Fruit fly (Drosophila melanogaster) whole organism, embryonic: ENCODE measurements around the gene isoQC.

Source experiments
- Bdp1 ChIP-seq: fragments of 200-800 bp; sonication (Bioruptor generic); optimal IDR thresholded peaks from 3 replicates; lab custom pipeline; 2016; ENCODE audit warnings: missing biosample characterization, missing genetic modification characterization
- BtbVII ChIP-seq: fragments of 200-800 bp; sonication (Bioruptor generic); optimal IDR thresholded peaks from 3 replicates; lab custom pipeline; 2017; ENCODE audit warnings: missing biosample characterization, mild to moderate bottlenecking, missing genetic modification characterization
- CG10147 ChIP-seq: fragments of 200-800 bp; sonication (Bioruptor generic); optimal IDR thresholded peaks from 2 replicates; lab custom pipeline; 2019; ENCODE audit warnings: missing biosample characterization, mild to moderate bottlenecking, missing genetic modification characterization, moderate library complexity
- CG1024 ChIP-seq: fragments of 200-800 bp; sonication (Bioruptor generic); IDR thresholded peaks from 2 replicates; pipeline ENCODE4 v1.3.6; 2022; ENCODE audit warnings: missing biosample characterization, missing genetic modification characterization
- CG10431 ChIP-seq: fragments of 200-800 bp; sonication (Bioruptor generic); optimal IDR thresholded peaks from 3 replicates; lab custom pipeline; 2018; ENCODE audit warnings: missing biosample characterization, mild to moderate bottlenecking, missing genetic modification characterization
- CG11456 ChIP-seq: fragments of 200-800 bp; sonication (Bioruptor generic); IDR thresholded peaks from 3 replicates; pipeline ENCODE4 v1.3.6; 2022; ENCODE audit warnings: missing biosample characterization, missing genetic modification characterization
- CG11560 ChIP-seq: fragments of 200-800 bp; sonication (Bioruptor generic); IDR thresholded peaks from 3 replicates; pipeline ENCODE4 v1.3.6; 2022; ENCODE audit warnings: missing biosample characterization, missing genetic modification characterization
- CG14710 ChIP-seq: fragments of 200-800 bp; sonication (Bioruptor generic); optimal IDR thresholded peaks from 3 replicates; lab custom pipeline; 2019; ENCODE audit warnings: missing biosample characterization, mild to moderate bottlenecking, missing genetic modification characterization, moderate library complexity
- CG17328 ChIP-seq: fragments of 200-800 bp; sonication (Bioruptor generic); IDR thresholded peaks from 2 replicates; pipeline ENCODE4 v1.3.6; 2022; ENCODE audit warnings: missing biosample characterization, missing genetic modification characterization
- CG17385 ChIP-seq: fragments of 200-800 bp; sonication (Bioruptor generic); optimal IDR thresholded peaks from 3 replicates; lab custom pipeline; 2018; ENCODE audit warnings: missing biosample characterization, mild to moderate bottlenecking, missing genetic modification characterization
- CG2678 ChIP-seq: fragments of 200-800 bp; sonication (Bioruptor generic); optimal IDR thresholded peaks from 3 replicates; lab custom pipeline; 2019; ENCODE audit warnings: missing biosample characterization, mild to moderate bottlenecking, missing genetic modification characterization, moderate library complexity
- CG32772 ChIP-seq: fragments of 200-800 bp; sonication (Bioruptor generic); IDR thresholded peaks from 2 replicates; pipeline ENCODE4 v1.3.6; 2022; ENCODE audit warnings: missing biosample characterization, missing genetic modification characterization
- CG3726 ChIP-seq: fragments of 200-800 bp; sonication (Bioruptor generic); IDR thresholded peaks from 3 replicates; pipeline ENCODE4, ENCODE4 v1.3.6; 2022; ENCODE audit warnings: missing biosample characterization, missing genetic modification characterization
- CG4424 ChIP-seq: fragments of 200-800 bp; sonication (Bioruptor generic); optimal IDR thresholded peaks from 3 replicates; lab custom pipeline; 2016; ENCODE audit warnings: missing biosample characterization, missing genetic modification characterization
- CG5180 ChIP-seq: fragments of 200-800 bp; sonication (Bioruptor generic); optimal IDR thresholded peaks from 3 replicates; lab custom pipeline; 2017; ENCODE audit warnings: missing biosample characterization, missing genetic modification characterization, mild to moderate bottlenecking, moderate library complexity, missing genetic modification reagents
- CG6254 ChIP-seq: fragments of 200-800 bp; sonication (Bioruptor generic); optimal IDR thresholded peaks from 3 replicates; lab custom pipeline; 2017; ENCODE audit warnings: mild to moderate bottlenecking, missing biosample characterization, missing genetic modification reagents, missing genetic modification characterization
- CG8359 ChIP-seq: fragments of 200-800 bp; sonication (Bioruptor generic); optimal IDR thresholded peaks from 2 replicates; lab custom pipeline; 2017; ENCODE audit warnings: missing biosample characterization, mild to moderate bottlenecking, missing genetic modification characterization, borderline replicate concordance
- CG9932 ChIP-seq: fragments of 200-800 bp; sonication (Bioruptor generic); IDR thresholded peaks from 2 replicates; pipeline ENCODE4 v1.3.6; 2022; ENCODE audit warnings: missing biosample characterization, missing genetic modification characterization
- CoRest ChIP-seq: fragments of 200-800 bp; sonication (Bioruptor generic); optimal IDR thresholded peaks from 3 replicates; lab custom pipeline; 2018; ENCODE audit warnings: missing biosample characterization, mild to moderate bottlenecking, missing genetic modification characterization, moderate library complexity
- D19A ChIP-seq: fragments of 200-800 bp; optimal IDR thresholded peaks from 3 replicates; lab custom pipeline; 2019; ENCODE audit warnings: missing biosample characterization, mild to moderate bottlenecking, missing genetic modification characterization, moderate library complexity
- Deaf1 ChIP-seq: fragments of 200-800 bp; optimal IDR thresholded peaks from 3 replicates; lab custom pipeline; 2019; ENCODE audit warnings: missing biosample characterization, mild to moderate bottlenecking, missing genetic modification characterization, moderate library complexity
- Dp ChIP-seq: fragments of 200-800 bp; sonication (Bioruptor generic); optimal IDR thresholded peaks from 2 replicates; lab custom pipeline; 2018; ENCODE audit warnings: missing biosample characterization, mild to moderate bottlenecking, missing genetic modification characterization, moderate library complexity
- Ets65A ChIP-seq: fragments of 200-800 bp; sonication (Bioruptor generic); peaks from one replicate; lab custom pipeline; 2016; ENCODE audit warnings: missing biosample characterization, missing genetic modification characterization
- H15 ChIP-seq: fragments of 200-800 bp; sonication (Bioruptor generic); IDR thresholded peaks from 3 replicates; pipeline ENCODE4 v1.3.6; 2022; ENCODE audit warnings: missing biosample characterization, missing genetic modification characterization
- HLH54F ChIP-seq: fragments of 200-800 bp; sonication (Bioruptor generic); optimal IDR thresholded peaks from 3 replicates; lab custom pipeline; 2016; ENCODE audit warnings: missing biosample characterization, missing genetic modification characterization
- Hr51 ChIP-seq, 2 experiments: fragments of 200-800 bp; sonication (Bioruptor generic); optimal IDR thresholded peaks; 2 replicates in 1 of 2; 3 replicates in 1 of 2; lab custom pipeline; 2016 to 2018; ENCODE audit warnings: missing biosample characterization in 2 of 2, missing genetic modification characterization in 2 of 2, mild to moderate bottlenecking in 1 of 2, moderate library complexity in 1 of 2
- Lpt ChIP-seq: fragments of >200 bp; optimal IDR thresholded peaks from 2 replicates; lab custom pipeline; 2018; ENCODE audit warnings: missing biosample characterization, missing genetic modification characterization
- Optix ChIP-seq: fragments of 200-800 bp; sonication (Bioruptor generic); IDR thresholded peaks from 3 replicates; pipeline ENCODE4 v1.3.6; 2022; ENCODE audit warnings: missing biosample characterization, missing genetic modification characterization
- TFAM ChIP-seq: fragments of 200-800 bp; sonication (Bioruptor generic); optimal IDR thresholded peaks from 2 replicates; lab custom pipeline; 2017; ENCODE audit warnings: missing biosample characterization, missing genetic modification characterization, inconsistent platforms
- Xbp1 ChIP-seq: fragments of 200-800 bp; sonication (Bioruptor generic); optimal IDR thresholded peaks from 3 replicates; lab custom pipeline; 2016; ENCODE audit warnings: missing biosample characterization, mild to moderate bottlenecking, missing genetic modification characterization
- Xrp1 ChIP-seq: fragments of 200-800 bp; sonication (Bioruptor generic); IDR thresholded peaks from 2 replicates; pipeline ENCODE4 v1.3.6; 2022; ENCODE audit warnings: missing biosample characterization, missing genetic modification characterization
- ab ChIP-seq: fragments of 200-800 bp; sonication (Bioruptor generic); optimal IDR thresholded peaks from 2 replicates; lab custom pipeline; 2016; ENCODE audit warnings: missing biosample characterization, missing genetic modification characterization
- ase ChIP-seq: fragments of 200-800 bp; sonication (Bioruptor generic); IDR thresholded peaks from 3 replicates; pipeline ENCODE4 v1.3.6; 2022; ENCODE audit warnings: missing biosample characterization, missing genetic modification characterization
- ci ChIP-seq: fragments of 200-800 bp; sonication (Bioruptor generic); IDR thresholded peaks from 3 replicates; pipeline ENCODE4 v1.3.6; 2022; ENCODE audit warnings: missing biosample characterization, missing genetic modification characterization
- crol ChIP-seq: fragments of 200-800 bp; sonication (Bioruptor generic); IDR thresholded peaks from 2 replicates; pipeline ENCODE4 v1.3.6; 2022; ENCODE audit warnings: missing biosample characterization, missing genetic modification characterization
- disco-r ChIP-seq: fragments of 200-800 bp; sonication (Bioruptor generic); optimal IDR thresholded peaks from 2 replicates; lab custom pipeline; 2016; ENCODE audit warnings: missing biosample characterization, missing genetic modification characterization
- dmrt99B ChIP-seq: fragments of 200-800 bp; sonication (Bioruptor generic); optimal IDR thresholded peaks from 2 replicates; lab custom pipeline; 2018; ENCODE audit warnings: missing biosample characterization, mild to moderate bottlenecking, missing genetic modification characterization, moderate library complexity
- esg ChIP-seq: fragments of 200-800 bp; sonication (Bioruptor generic); conservative IDR thresholded peaks from 2 replicates; pipeline ENCODE4 v1.3.6; 2022; ENCODE audit warnings: missing biosample characterization, missing genetic modification characterization
- eve ChIP-seq, 2 experiments: fragments of >200 bp; optimal IDR thresholded peaks; 2 replicates each; lab custom pipeline; 2017; ENCODE audit warnings: missing biosample characterization in 2 of 2, missing genetic modification characterization in 2 of 2
- her ChIP-seq: fragments of 200-800 bp; sonication (Bioruptor generic); optimal IDR thresholded peaks from 2 replicates; lab custom pipeline; 2016; ENCODE audit warnings: missing biosample characterization, missing genetic modification characterization
- lola ChIP-seq, 3 experiments: fragments of >200 bp in 2 of 3; fragments of 200-800 bp in 1 of 3; sonication (Bioruptor generic) in 1 of 3; optimal IDR thresholded peaks; 2 replicates each; lab custom pipeline; 2017 to 2019; ENCODE audit warnings: missing biosample characterization in 3 of 3, missing genetic modification characterization in 3 of 3, mild to moderate bottlenecking in 1 of 3, moderate library complexity in 1 of 3
- odd ChIP-seq: fragments of 200-800 bp; sonication (Bioruptor generic); optimal IDR thresholded peaks from 2 replicates; lab custom pipeline; 2017; ENCODE audit warnings: missing biosample characterization, mild to moderate bottlenecking, missing genetic modification characterization
- org-1 ChIP-seq: fragments of 200-800 bp; sonication (Bioruptor generic); optimal IDR thresholded peaks from 2 replicates; lab custom pipeline; 2017; ENCODE audit warnings: missing biosample characterization, missing genetic modification characterization
- repo ChIP-seq: fragments of 200-800 bp; sonication (Bioruptor generic); optimal IDR thresholded peaks from 2 replicates; lab custom pipeline; 2016; ENCODE audit warnings: missing biosample characterization, missing genetic modification characterization
- ro ChIP-seq: fragments of 200-800 bp; sonication (Bioruptor generic); IDR thresholded peaks from 2 replicates; pipeline ENCODE4 v1.3.6; 2022; ENCODE audit warnings: missing biosample characterization, missing genetic modification characterization
- sens-2 ChIP-seq: fragments of 200-800 bp; sonication (Bioruptor generic); IDR thresholded peaks from 2 replicates; pipeline ENCODE4 v1.3.6; 2022; ENCODE audit warnings: missing biosample characterization, missing genetic modification characterization
- stc ChIP-seq: fragments of 200-800 bp; sonication (Bioruptor generic); IDR thresholded peaks from 2 replicates; pipeline ENCODE4 v1.3.6; 2022; ENCODE audit warnings: missing biosample characterization, missing genetic modification characterization
- sug ChIP-seq: fragments of 200-800 bp; optimal IDR thresholded peaks from 2 replicates; lab custom pipeline; 2019; ENCODE audit warnings: missing biosample characterization, mild to moderate bottlenecking, missing genetic modification characterization, moderate library complexity
- twi ChIP-seq: fragments of 200-800 bp; optimal IDR thresholded peaks from 2 replicates; lab custom pipeline; 2019; ENCODE audit warnings: missing biosample characterization, mild to moderate bottlenecking, missing genetic modification characterization, moderate library complexity

Gene isoQC

DNA sequence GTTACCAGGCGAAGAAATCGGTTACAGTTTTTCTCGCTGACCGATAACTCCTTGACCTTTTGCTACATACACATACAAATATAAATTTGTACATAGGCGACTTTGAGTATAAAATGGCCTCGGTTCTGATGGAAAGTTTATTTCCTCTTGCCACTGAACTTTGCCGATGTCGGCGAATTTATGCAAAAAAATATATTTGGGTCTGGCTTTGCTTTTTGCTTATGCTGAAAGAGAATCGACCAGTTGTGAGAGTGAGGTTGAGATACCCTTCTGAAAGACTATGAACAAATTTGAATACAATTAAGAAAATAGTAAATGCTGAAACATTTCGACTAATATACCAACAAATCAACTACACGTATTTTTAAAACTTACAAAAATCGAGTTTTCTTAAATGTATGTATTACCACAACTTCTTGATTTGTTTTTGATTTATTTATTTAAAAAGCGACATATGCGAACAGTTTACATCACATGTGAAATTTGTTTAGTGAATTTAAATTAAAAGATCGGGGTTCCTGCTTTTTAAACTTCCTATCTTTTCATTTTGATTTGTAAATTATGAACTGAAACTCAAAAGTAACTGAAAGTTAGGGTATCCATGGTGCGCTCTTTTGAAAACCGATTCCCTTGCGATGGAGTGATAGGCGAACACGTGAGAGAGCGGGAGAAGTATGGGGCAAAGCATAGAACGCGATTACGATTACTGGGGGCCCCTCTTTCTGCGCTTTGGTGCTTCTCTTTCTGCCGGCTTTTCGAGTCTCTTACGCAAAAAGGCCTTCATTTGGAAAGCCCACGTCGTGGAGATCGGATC is 35.1 kb downstream of the isoQC start:
- peak; percentile 60 for TF ChIP-seq Deaf1 (tag; lab: Kevin White, UChicago)
- TF ChIP-seq H15 (GFP tag; lab: Robert Waterston, UW) = no peak
- no peak for TF ChIP-seq stc
- TF ChIP-seq eve (GFP tag; optimal IDR thresholded peaks at IDR 0.05; lab: Kevin White, UChicago) = peak in 1 of 2 experiments; percentile 87
- TF ChIP-seq D19A (tag; lab: Kevin White, UChicago) = peak; percentile 100
- peak; percentile 55 for TF ChIP-seq disco-r (GFP tag; lab: Kevin White, UChicago)
- TF ChIP-seq dmrt99B = peak; percentile 78
- peak; percentile 54 for TF ChIP-seq CG9932 (GFP tag; lab: Robert Waterston, UW)
- TF ChIP-seq CoRest = peak; percentile 91
- TF ChIP-seq crol = peak; percentile 44; the same call in 1 of the 2 replicates
- TF ChIP-seq esg (GFP tag; lab: Robert Waterston, UW) = peak; percentile 37; the same call in 1 of the 2 replicates
- TF ChIP-seq Lpt (GFP tag; lab: Kevin White, UChicago) = no peak
- TF ChIP-seq odd = peak; percentile 77
- TF ChIP-seq Hr51 (GFP tag; optimal IDR thresholded peaks at IDR 0.05; lab: Kevin White, UChicago) = peak; percentile 58 to 84
- TF ChIP-seq CG8359 (GFP tag; lab: Kevin White, UChicago) = peak; percentile 18
- TF ChIP-seq ase = no peak
- no peak for TF ChIP-seq ci (GFP tag; lab: Robert Waterston, UW)
- TF ChIP-seq ro (GFP tag; lab: Robert Waterston, UW) = no peak
- TF ChIP-seq CG32772 (GFP tag; lab: Robert Waterston, UW) = no peak
- TF ChIP-seq Xbp1 (GFP tag; lab: Kevin White, UChicago) = peak; percentile 75
- TF ChIP-seq CG2678 = peak; percentile 92
- TF ChIP-seq sug (tag; lab: Kevin White, UChicago) = peak; percentile 81
- TF ChIP-seq CG10147 = peak; percentile 89
- TF ChIP-seq CG17328 (GFP tag; lab: Robert Waterston, UW) = peak; percentile 25; the same call in 1 of the 2 replicates
- no peak for TF ChIP-seq CG3726 (GFP tag; lab: Robert Waterston, UW)
- TF ChIP-seq CG17385 (GFP tag; lab: Kevin White, UChicago) = peak; percentile 81
- peak; percentile 78 for TF ChIP-seq CG14710 (tag; lab: Kevin White, UChicago)
- TF ChIP-seq org-1 (GFP tag; lab: Kevin White, UChicago) = peak; percentile 79
- TF ChIP-seq BtbVII (GFP tag; lab: Kevin White, UChicago) = peak; percentile 83
- peak; percentile 78 for TF ChIP-seq CG4424
- TF ChIP-seq CG11456 = peak; percentile 56; the same call in 2 of the 3 replicates
- TF ChIP-seq CG1024 (GFP tag; lab: Robert Waterston, UW) = no peak
- TF ChIP-seq HLH54F = peak; percentile 68
- TF ChIP-seq her (GFP tag; lab: Kevin White, UChicago) = peak; percentile 60
- no peak for TF ChIP-seq Dp (GFP tag; lab: Kevin White, UChicago)
- TF ChIP-seq CG10431 (GFP tag; lab: Kevin White, UChicago) = peak; percentile 60
- peak; percentile 60 for TF ChIP-seq Ets65A (GFP tag; lab: Kevin White, UChicago)
- TF ChIP-seq Bdp1 (GFP tag; lab: Kevin White, UChicago) = peak; percentile 64
- TF ChIP-seq Optix (GFP tag; lab: Robert Waterston, UW) = no peak
- TF ChIP-seq CG11560 (tag; lab: Robert Waterston, UW) = no peak
- TF ChIP-seq Xrp1 (GFP tag; lab: Robert Waterston, UW) = 0 out of 2 replicates have a peak, but pooled peaks have one; percentile 54
- TF ChIP-seq CG5180 (GFP tag; lab: Kevin White, UChicago) = peak; percentile 56
- TF ChIP-seq sens-2 = no peak
- TF ChIP-seq lola (GFP tag; optimal IDR thresholded peaks at IDR 0.05; lab: Kevin White, UChicago) = peak in 1 of 3 experiments; percentile 84
- TF ChIP-seq TFAM (GFP tag; lab: Kevin White, UChicago) = no peak
- TF ChIP-seq CG6254 (GFP tag; lab: Kevin White, UChicago) = peak; percentile 65
- peak; percentile 64 for TF ChIP-seq twi (tag; lab: Kevin White, UChicago)
- TF ChIP-seq ab = no peak
- peak; percentile 34 for TF ChIP-seq repo (GFP tag; lab: Kevin White, UChicago)
